Fruit fly (Drosophila melanogaster): Measurements from ENCODE around the gene Pde1c.

Gene Pde1c

dm6 chr2L:11816376-11816775, 112.0 kb downstream of the Pde1c start (continued):
- TF ChIP-seq peb (GFP tag; IDR thresholded peaks at IDR 0.05) = peak; percentile 74
- TF ChIP-seq CG17186 (GFP tag; optimal IDR thresholded peaks at IDR 0.05) = peak; percentile 94
- TF ChIP-seq CG1647 (GFP tag; optimal IDR thresholded peaks at IDR 0.05) = peak; percentile 85
- TF ChIP-seq pb (GFP tag; optimal IDR thresholded peaks at IDR 0.05) = peak; percentile 98
- peak; percentile 68; the same call in 1 of the 2 replicates for TF ChIP-seq Lim3 (GFP tag; IDR thresholded peaks at IDR 0.05)
- TF ChIP-seq Sry-δ (GFP tag; optimal IDR thresholded peaks at IDR 0.05) = peak; percentile 64
- TF ChIP-seq Kr (GFP tag; optimal IDR thresholded peaks at IDR 0.05) = peak; percentile 99
- no peak for TF ChIP-seq corto (GFP tag; optimal IDR thresholded peaks at IDR 0.05)
- peak; percentile 80 for TF ChIP-seq ftz-f1 (GFP tag; optimal IDR thresholded peaks at IDR 0.05)
- TF ChIP-seq sc (optimal IDR thresholded peaks at IDR 0.05) = no peak
- TF ChIP-seq sc (GFP tag; optimal IDR thresholded peaks at IDR 0.05) = peak; percentile 97
- TF ChIP-seq CG9437 (GFP tag; optimal IDR thresholded peaks at IDR 0.05) = peak; percentile 87
- peak; percentile 88 for TF ChIP-seq trh (GFP tag; optimal IDR thresholded peaks at IDR 0.05)
- TF ChIP-seq inv (GFP tag; IDR thresholded peaks at IDR 0.05; ENCODE audit: partially characterized antibody) = 0 out of 2 replicates have a peak, but pooled peaks have one; percentile 19
- TF ChIP-seq odd (GFP tag; optimal IDR thresholded peaks at IDR 0.05) = peak; percentile 98
- TF ChIP-seq CG6175 (GFP tag; IDR thresholded peaks at IDR 0.05) = peak; percentile 78
- peak; percentile 86 for TF ChIP-seq dysf (GFP tag; IDR thresholded peaks at IDR 0.05)
- peak; percentile 89 for TF ChIP-seq CG14050 (GFP tag; IDR thresholded peaks at IDR 0.05)
- TF ChIP-seq CG2120 (GFP tag; optimal IDR thresholded peaks at IDR 0.05) = peak; percentile 43
- peak; percentile 77 for TF ChIP-seq CG17612 (GFP tag; IDR thresholded peaks at IDR 0.05)
- peak; percentile 96 for TF ChIP-seq CG18619 (GFP tag; optimal IDR thresholded peaks at IDR 0.05)
- peak; percentile 73; the same call in 2 of the 3 replicates for TF ChIP-seq C15 (GFP tag; IDR thresholded peaks at IDR 0.05)
- peak; percentile 84 for TF ChIP-seq croc (GFP tag; conservative IDR thresholded peaks at IDR 0.05)
- peak; percentile 89 for TF ChIP-seq Ada2b (GFP tag; IDR thresholded peaks at IDR 0.05)
- peak; percentile 58 for TF ChIP-seq HmgZ (tag; optimal IDR thresholded peaks at IDR 0.05)
- peak; percentile 92 for TF ChIP-seq Atf3 (GFP tag; optimal IDR thresholded peaks at IDR 0.05)
- TF ChIP-seq CG16863 (GFP tag; optimal IDR thresholded peaks at IDR 0.05) = peak; percentile 93
- peak; percentile 83 for TF ChIP-seq Bteb2 (GFP tag; optimal IDR thresholded peaks at IDR 0.05)
- TF ChIP-seq CG31388 (GFP tag; optimal IDR thresholded peaks at IDR 0.05) = peak; percentile 81
- peak; percentile 89 for TF ChIP-seq CG4617 (GFP tag; optimal IDR thresholded peaks at IDR 0.05; ENCODE audit: borderline replicate concordance)
- peak; percentile 75 for TF ChIP-seq tx (GFP tag; optimal IDR thresholded peaks at IDR 0.05)
- TF ChIP-seq sim (GFP tag; IDR thresholded peaks at IDR 0.05) = peak; percentile 97
- peak; percentile 89 for TF ChIP-seq CrebB (tag; optimal IDR thresholded peaks at IDR 0.05)
- TF ChIP-seq Bdp1 (GFP tag; optimal IDR thresholded peaks at IDR 0.05) = peak; percentile 82
- peak; percentile 84 for TF ChIP-seq toy (GFP tag; IDR thresholded peaks at IDR 0.05)
- TF ChIP-seq CG2889 (GFP tag; IDR thresholded peaks at IDR 0.05) = peak; percentile 74
- TF ChIP-seq nau (GFP tag; optimal IDR thresholded peaks at IDR 0.05) = peak; percentile 96
- TF ChIP-seq shn (GFP tag; optimal IDR thresholded peaks at IDR 0.05) = peak; percentile 94
- TF ChIP-seq CG14441 (GFP tag; IDR thresholded peaks at IDR 0.05) = peak; percentile 89
- no peak for TF ChIP-seq ato (GFP tag; IDR thresholded peaks at IDR 0.05; ENCODE audit: partially characterized antibody)
- peak; percentile 68 for TF ChIP-seq CG31224 (GFP tag; IDR thresholded peaks at IDR 0.05)
- peak; percentile 32 for TF ChIP-seq CG1832 (GFP tag; optimal IDR thresholded peaks at IDR 0.05)
- TF ChIP-seq stc (GFP tag; IDR thresholded peaks at IDR 0.05) = peak; percentile 88
- TF ChIP-seq oc (tag; optimal IDR thresholded peaks at IDR 0.05) = peak; percentile 88
- peak; percentile 96 for TF ChIP-seq CG5953 (GFP tag; IDR thresholded peaks at IDR 0.05)
- TF ChIP-seq pan (optimal IDR thresholded peaks at IDR 0.05) = no peak
- TF ChIP-seq pan (GFP tag; optimal IDR thresholded peaks at IDR 0.05 in 1 of 2, IDR thresholded peaks at IDR 0.05 in 1 of 2) = peak in 1 of 2 experiments; percentile 89
- TF ChIP-seq nerfin-2 (GFP tag; IDR thresholded peaks at IDR 0.05; ENCODE audit: partially characterized antibody) = no peak
- TF ChIP-seq CG15011 (GFP tag; optimal IDR thresholded peaks at IDR 0.05) = peak; percentile 92
- peak; percentile 87 for TF ChIP-seq H2.0 (GFP tag; IDR thresholded peaks at IDR 0.05)
- TF ChIP-seq CG3065 (GFP tag; optimal IDR thresholded peaks at IDR 0.05) = peak; percentile 92
- TF ChIP-seq org-1 (GFP tag; optimal IDR thresholded peaks at IDR 0.05) = peak; percentile 91
